Worm (Caenorhabditis elegans) whole organism, early embryonic: ENCODE measurements around the gene elof-1.
"Not testable (repeated sequence)": the region's sequence is repeated elsewhere in the genome, so short reads cannot be mapped to it uniquely, and the experiment has no call there.

Experiments
- B0310.2 ChIP-seq: sonication (generic microtip); optimal IDR thresholded peaks from 2 replicates; lab custom pipeline; 2016; ENCODE audit warnings: mild to moderate bottlenecking, missing genetic modification characterization, missing compliant biosample characterization
- F13C5.2 ChIP-seq: sonication (generic microtip); optimal IDR thresholded peaks from 2 replicates; lab custom pipeline; 2017; ENCODE audit warnings: mild to moderate bottlenecking, missing genetic modification characterization, inconsistent platforms, missing compliant biosample characterization
- aly-1 ChIP-seq: sonication (generic microtip); optimal IDR thresholded peaks from 2 replicates; lab custom pipeline; 2016; ENCODE audit warnings: missing genetic modification characterization, missing compliant biosample characterization
- ama-1 ChIP-seq: fragments of 150-350 bp; optimal IDR thresholded peaks from 2 replicates; lab custom pipeline; 2014
- ceh-13 ChIP-seq: fragments of 200-800 bp; sonication (Bioruptor generic); optimal IDR thresholded peaks from 2 replicates; lab custom pipeline; 2018; ENCODE audit warnings: mild to moderate bottlenecking, missing genetic modification characterization, missing compliant biosample characterization
- ceh-36 ChIP-seq: sonication (generic microtip); optimal IDR thresholded peaks from 2 replicates; lab custom pipeline; 2016; ENCODE audit warnings: missing genetic modification characterization, inconsistent platforms, missing compliant biosample characterization
- ets-7 ChIP-seq: sonication (generic microtip); optimal IDR thresholded peaks from 2 replicates; lab custom pipeline; 2016; ENCODE audit warnings: missing genotype, missing genetic modification characterization, missing compliant biosample characterization
- flt-1 ChIP-seq: fragments of 200-800 bp; sonication (Bioruptor generic); IDR thresholded peaks from 2 replicates; pipeline ENCODE4 v1.3.6; 2022; ENCODE audit warnings: missing genetic modification characterization, missing compliant biosample characterization
- hmbx-1 ChIP-seq: sonication (generic microtip); optimal IDR thresholded peaks from 2 replicates; lab custom pipeline; 2016; ENCODE audit warnings: mild to moderate bottlenecking, missing genetic modification characterization, missing compliant biosample characterization
- hmg-4 ChIP-seq: fragments of 200-800 bp; sonication (Bioruptor generic); optimal IDR thresholded peaks from 2 replicates; lab custom pipeline; 2018; ENCODE audit warnings: mild to moderate bottlenecking, missing genetic modification characterization, missing compliant biosample characterization
- hnd-1 ChIP-seq: sonication (generic microtip); optimal IDR thresholded peaks from 2 replicates; lab custom pipeline; 2016; ENCODE audit warnings: missing genetic modification characterization, missing compliant biosample characterization
- pes-1 ChIP-seq: fragments of 200-800 bp; sonication (Bioruptor generic); IDR thresholded peaks from 2 replicates; pipeline ENCODE4 v1.3.6; 2022; ENCODE audit warnings: missing genetic modification reagents, missing genetic modification characterization, missing compliant biosample characterization
- scrt-1 ChIP-seq: fragments of 200-800 bp; sonication (Bioruptor generic); IDR thresholded peaks from 2 replicates; pipeline ENCODE4 v1.3.6; 2022; ENCODE audit warnings: missing genetic modification characterization, missing compliant biosample characterization
- sea-1 ChIP-seq: fragments of 200-800 bp; sonication (Bioruptor generic); conservative IDR thresholded peaks from 2 replicates; pipeline ENCODE4 v1.3.6; 2022; ENCODE audit warnings: missing genetic modification characterization, missing compliant biosample characterization
- tbx-11 ChIP-seq: fragments of 200-800 bp; sonication (Bioruptor generic); IDR thresholded peaks from 2 replicates; pipeline ENCODE4 v1.3.6; 2022; ENCODE audit warnings: missing genetic modification characterization, missing compliant biosample characterization
- tbx-37 ChIP-seq: fragments of 200-800 bp; sonication (Bioruptor generic); conservative IDR thresholded peaks from 2 replicates; pipeline ENCODE4 v1.3.6; 2022; ENCODE audit warnings: missing genetic modification reagents, missing genetic modification characterization, missing compliant biosample characterization
- tra-4 ChIP-seq: sonication (generic microtip); optimal IDR thresholded peaks from 2 replicates; lab custom pipeline; 2017; ENCODE audit warnings: missing genetic modification characterization, missing compliant biosample characterization

elof-1 gene

ce11 chrII:14349356-14349923 lies at the start of gene elof-1, which contains the start of the genes Y54G11A.17 and lin-7:
Gene elof-1, plus strand, starts transcription at chrII:14349738.
Gene Y54G11A.17, minus strand, starts transcription at chrII:14349406.
Gene lin-7, minus strand, starts transcription at chrII:14349406.
- TF ChIP-seq pes-1 (peak; percentile 34; the same call in 1 of the 2 replicates), F13C5.2 (tag; lab: Kevin White, UChicago) (peak; percentile 61), hnd-1 (tag; lab: Kevin White, UChicago) (no peak), tbx-37 (GFP tag; lab: Robert Waterston, UW) (peak; percentile 34; the same call in 1 of the 2 replicates)

ce11 chrII:14301927-14302326 lies 47.6 kb upstream of the elof-1 start, which contains the start of gene ctl-2:
Gene ctl-2, minus strand, starts transcription at chrII:14302027.
- TF ChIP-seq aly-1 (tag; lab: Kevin White, UChicago); flt-1; B0310.2 (tag; lab: Kevin White, UChicago): not testable (repeated sequence)

DNA sequence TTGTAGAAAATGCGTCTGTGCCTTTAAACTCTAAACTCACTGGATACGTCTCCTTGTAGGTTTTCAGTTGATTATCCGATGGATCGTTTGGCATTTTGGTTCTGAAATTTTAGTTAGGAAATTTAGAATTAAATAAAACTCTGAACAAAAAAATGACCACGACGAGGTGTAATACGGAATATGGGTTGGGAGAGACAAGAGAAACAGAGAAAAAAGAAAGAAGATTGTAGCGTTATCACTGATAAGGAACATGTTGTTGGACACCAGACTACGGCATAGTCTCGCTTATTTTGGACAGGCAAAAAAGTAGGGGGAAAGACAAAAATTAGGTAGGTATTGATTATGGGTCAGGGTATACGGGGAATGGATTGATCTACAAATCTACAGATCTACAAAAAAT lies 43.4 kb upstream of the elof-1 start, which contains the start of gene ctl-1:
TSS of gene ctl-1 (minus strand) at position 101 of the 400 bp plus-strand sequence.
- TF ChIP-seq ets-7; F13C5.2 (tag; lab: Kevin White, UChicago); tbx-37 (GFP tag; lab: Robert Waterston, UW): not testable (repeated sequence)

ce11 chrII:14310729-14311388 lies 38.7 kb upstream of the elof-1 start, which contains the start of gene ctl-3:
Gene ctl-3, minus strand, starts transcription at chrII:14310779.
- TF ChIP-seq sea-1 (GFP tag; lab: Robert Waterston, UW) (no peak), B0310.2 (tag; lab: Kevin White, UChicago) (no peak), ama-1 (lab: Kevin White, UChicago) (no peak)

ce11 chrII:14311537-14311936 lies 38.0 kb upstream of the elof-1 start:
- no peak for TF ChIP-seq B0310.2 (tag; lab: Kevin White, UChicago)
- TF ChIP-seq hnd-1 (tag; lab: Kevin White, UChicago): no peak
- no peak for TF ChIP-seq tbx-37 (GFP tag; lab: Robert Waterston, UW)
- TF ChIP-seq ceh-36 (tag; lab: Kevin White, UChicago): no peak
- TF ChIP-seq flt-1: no peak
- no peak for TF ChIP-seq ama-1 (lab: Kevin White, UChicago)
- TF ChIP-seq sea-1 (GFP tag; lab: Robert Waterston, UW): no peak
- TF ChIP-seq aly-1 (tag; lab: Kevin White, UChicago): no peak
- TF ChIP-seq scrt-1: no peak
- TF ChIP-seq pes-1: no peak
- no peak for TF ChIP-seq tbx-11
- no peak for TF ChIP-seq ets-7
- no peak for TF ChIP-seq hmbx-1 (tag; lab: Kevin White, UChicago)

DNA sequence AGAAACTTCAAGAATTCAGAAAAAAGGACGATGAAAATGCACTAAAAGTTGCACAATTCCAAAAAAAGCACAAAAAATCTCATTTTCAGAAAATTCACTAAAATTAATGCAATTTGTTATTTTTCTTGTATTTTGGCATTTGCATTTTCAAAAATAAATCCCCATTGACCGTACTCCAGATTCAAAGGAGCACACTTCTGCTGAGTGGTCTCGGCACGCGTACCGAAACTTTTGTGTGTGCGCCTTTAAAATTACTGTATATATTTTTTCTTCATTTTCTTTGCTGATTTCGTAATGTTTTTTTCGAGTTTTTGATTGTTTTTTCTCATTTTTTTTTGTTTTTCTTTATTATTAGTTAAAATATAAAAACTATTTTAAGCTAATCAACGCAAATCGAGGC lies 37.4 kb upstream of the elof-1 start:
- no peak for TF ChIP-seq aly-1 (tag; lab: Kevin White, UChicago)
- no peak for TF ChIP-seq hmbx-1 (tag; lab: Kevin White, UChicago)

- TF ChIP-seq hnd-1 (tag; lab: Kevin White, UChicago): no peak
- TF ChIP-seq hmbx-1 (tag; lab: Kevin White, UChicago): no peak
- no peak for TF ChIP-seq F13C5.2 (tag; lab: Kevin White, UChicago)
- no peak for TF ChIP-seq pes-1
- no peak for TF ChIP-seq sea-1 (GFP tag; lab: Robert Waterston, UW)
- no peak for TF ChIP-seq tbx-11
- TF ChIP-seq ceh-36 (tag; lab: Kevin White, UChicago): no peak
- no peak for TF ChIP-seq ets-7
- TF ChIP-seq flt-1: no peak
- no peak for TF ChIP-seq tra-4
Measured at ce11 chrII:14318027-14318426, 31.5 kb upstream of the elof-1 start, which contains the start of gene Y54G11A.14. Gene Y54G11A.14, plus strand, starts transcription at chrII:14318158.

DNA sequence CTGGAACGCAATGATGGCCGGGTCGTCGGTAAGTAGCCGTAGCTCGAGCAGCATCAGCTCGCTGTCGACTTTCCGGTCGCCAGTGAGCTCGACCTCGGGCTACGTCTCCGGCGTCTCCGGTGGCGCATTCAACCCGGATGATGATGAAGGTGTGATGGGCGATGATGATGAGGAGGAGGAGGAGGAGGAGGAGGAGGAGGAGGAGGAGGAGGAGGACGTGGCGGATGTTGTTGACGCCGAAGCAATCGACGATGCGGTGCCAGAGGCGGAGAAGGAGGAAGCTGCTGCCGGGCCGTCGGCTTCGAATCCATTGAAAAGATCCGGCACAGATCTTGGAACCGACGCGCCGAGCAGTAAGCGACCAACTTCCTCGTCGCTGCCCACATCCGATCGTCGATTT lies 30.3 kb upstream of the elof-1 start:
- TF ChIP-seq ets-7 (no peak), F13C5.2 (tag; lab: Kevin White, UChicago) (no peak), tra-4 (no peak), hmbx-1 (tag; lab: Kevin White, UChicago) (no peak), sea-1 (GFP tag; lab: Robert Waterston, UW) (no peak), tbx-37 (GFP tag; lab: Robert Waterston, UW) (no peak), pes-1 (no peak), scrt-1 (no peak), ama-1 (lab: Kevin White, UChicago) (no peak)

DNA sequence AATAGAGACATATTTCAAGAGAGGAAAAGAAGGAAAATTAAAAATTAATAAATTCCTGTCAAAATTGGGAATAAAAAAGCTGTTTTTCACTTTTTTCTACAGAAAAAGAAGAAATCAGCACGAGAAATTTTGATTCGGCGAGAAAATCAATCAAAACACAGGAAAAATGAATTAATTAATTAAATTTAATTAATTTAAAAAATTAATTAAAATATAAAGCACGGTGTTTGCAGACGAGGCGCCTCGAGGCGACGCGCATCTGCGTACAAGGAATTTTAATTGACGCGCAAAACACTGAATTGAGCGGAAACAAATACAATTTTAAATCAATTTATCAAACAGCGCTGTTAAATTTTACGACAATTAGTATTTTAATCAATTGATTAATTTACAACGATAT lies 28.3 kb upstream of the elof-1 start:
- no peak for TF ChIP-seq ama-1 (lab: Kevin White, UChicago)
- TF ChIP-seq scrt-1: no peak
- TF ChIP-seq ets-7: no peak
- TF ChIP-seq sea-1 (GFP tag; lab: Robert Waterston, UW): no peak
- TF ChIP-seq F13C5.2 (tag; lab: Kevin White, UChicago): no peak
- no peak for TF ChIP-seq aly-1 (tag; lab: Kevin White, UChicago)
- no peak for TF ChIP-seq pes-1
- TF ChIP-seq ceh-36 (tag; lab: Kevin White, UChicago): no peak
- TF ChIP-seq flt-1: no peak
- TF ChIP-seq hnd-1 (tag; lab: Kevin White, UChicago): no peak
- TF ChIP-seq tbx-11: no peak
- no peak for TF ChIP-seq tra-4
- no peak for TF ChIP-seq ceh-13 (GFP tag; lab: Kevin White, UChicago)
- no peak for TF ChIP-seq hmbx-1 (tag; lab: Kevin White, UChicago)
- no peak for TF ChIP-seq hmg-4 (GFP tag; lab: Kevin White, UChicago)
- no peak for TF ChIP-seq tbx-37 (GFP tag; lab: Robert Waterston, UW)
- TF ChIP-seq B0310.2 (tag; lab: Kevin White, UChicago): no peak
